Worm (Caenorhabditis elegans) whole organism, L3 larva: ENCODE measurements around the gene ilcr-1.

ENCODE experiments used
- ZK546.5 ChIP-seq: sonication (generic microtip); optimal IDR thresholded peaks from 2 replicates; lab custom pipeline; 2017; ENCODE audit warnings: missing biosample characterization, missing genetic modification characterization
- elt-3 ChIP-seq, 3 experiments: fragments of 150-350 bp in 1 of 3; sonication (generic microtip) in 2 of 3; optimal IDR thresholded peaks; 2 replicates in 2 of 3; 4 replicates in 1 of 3; lab custom pipeline; 2014 to 2017; ENCODE audit warnings: missing biosample characterization in 3 of 3, missing genetic modification characterization in 3 of 3
- eor-1 ChIP-seq, 2 experiments: fragments of 150-350 bp; optimal IDR thresholded peaks; 2 replicates each; lab custom pipeline; 2014 to 2018; ENCODE audit warnings: missing biosample characterization in 2 of 2, missing genetic modification characterization in 2 of 2
- nhr-11 ChIP-seq: fragments of 150-350 bp; optimal IDR thresholded peaks from 2 replicates; lab custom pipeline; 2014; ENCODE audit warnings: missing biosample characterization, missing genetic modification characterization
- nhr-12 ChIP-seq: fragments of 150-350 bp; optimal IDR thresholded peaks from 2 replicates; lab custom pipeline; 2014; ENCODE audit warnings: missing biosample characterization, missing genetic modification characterization
- nhr-23 ChIP-seq: fragments of 150-350 bp; optimal IDR thresholded peaks from 2 replicates; lab custom pipeline; 2014; ENCODE audit warnings: missing biosample characterization, missing genetic modification reagents, missing genetic modification characterization
- nhr-237 ChIP-seq: fragments of 150-350 bp; optimal IDR thresholded peaks from 2 replicates; lab custom pipeline; 2014; ENCODE audit warnings: missing biosample characterization, missing genetic modification characterization
- snpc-4 ChIP-seq: fragments of 150-350 bp; optimal IDR thresholded peaks from 2 replicates; lab custom pipeline; 2014; ENCODE audit warnings: missing biosample characterization, missing genetic modification characterization

DNA sequence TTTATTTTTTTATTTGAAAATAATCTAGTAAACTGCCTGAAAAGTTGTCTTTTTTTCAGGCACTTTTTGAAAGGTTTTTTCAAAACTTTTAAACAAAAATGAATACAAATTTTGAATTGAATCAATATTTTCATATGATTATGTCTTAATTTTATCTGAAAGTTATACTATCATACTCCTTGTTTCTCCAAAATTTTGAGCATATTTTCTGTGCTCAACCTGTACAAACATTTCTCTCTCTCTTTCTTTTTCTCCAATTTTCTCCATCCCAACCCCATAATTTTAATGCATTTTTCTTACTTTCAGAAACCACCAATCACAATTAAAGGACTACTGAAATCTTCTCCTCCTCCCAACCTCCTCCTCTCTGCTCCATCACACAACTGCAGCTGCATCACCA is at the start of gene ilcr-1:
- TF ChIP-seq elt-3 (tag; optimal IDR thresholded peaks at IDR 0.05; lab: Kevin White, UChicago): no peak
- no peak for TF ChIP-seq nhr-12 (tag; lab: Kevin White, UChicago)
- no peak for TF ChIP-seq snpc-4
- no peak for TF ChIP-seq eor-1 (tag; optimal IDR thresholded peaks at IDR 0.05; lab: Kevin White, UChicago)
- TF ChIP-seq nhr-23 (tag; lab: Kevin White, UChicago): no peak
- TF ChIP-seq nhr-237: no peak
- no peak for TF ChIP-seq nhr-11 (tag; lab: Kevin White, UChicago)
- TF ChIP-seq ZK546.5 (tag; lab: Kevin White, UChicago): no peak
